Worm (Caenorhabditis elegans) whole organism, L2 larva: Measurements from ENCODE around the gene srh-34.

ENCODE experiments used
- C34F6.9 ChIP-seq: fragments of 150-350 bp; optimal IDR thresholded peaks from 2 replicates; lab custom pipeline; 2014; ENCODE audit warnings: missing biosample characterization, missing genetic modification characterization
- F13H6.1 ChIP-seq: sonication (generic microtip); optimal IDR thresholded peaks from 2 replicates; lab custom pipeline; 2016; ENCODE audit warnings: missing genetic modification characterization, missing compliant biosample characterization
- R02D3.7 ChIP-seq: fragments of 150-350 bp; optimal IDR thresholded peaks from 2 replicates; lab custom pipeline; 2014; ENCODE audit warnings: missing biosample characterization, missing genetic modification characterization
- Y55F3AM.14 ChIP-seq: fragments of 200-800 bp; sonication (Bioruptor generic); optimal IDR thresholded peaks from 2 replicates; lab custom pipeline; 2018; ENCODE audit warnings: mild to moderate bottlenecking, missing genetic modification characterization, missing compliant biosample characterization
- ZK546.5 ChIP-seq: sonication (generic microtip); optimal IDR thresholded peaks from 2 replicates; lab custom pipeline; 2017; ENCODE audit warnings: missing biosample characterization, missing genetic modification characterization
- alr-1 ChIP-seq: fragments of 150-350 bp; optimal IDR thresholded peaks from 2 replicates; lab custom pipeline; 2014; ENCODE audit warnings: missing biosample characterization, missing genetic modification characterization
- aly-2 ChIP-seq: fragments of 150-350 bp; optimal IDR thresholded peaks from 2 replicates; lab custom pipeline; 2014; ENCODE audit warnings: missing biosample characterization, missing genetic modification characterization
- ama-1 ChIP-seq: fragments of 150-350 bp; optimal IDR thresholded peaks from 2 replicates; lab custom pipeline; 2018; ENCODE audit warnings: inconsistent platforms
- blmp-1 ChIP-seq: sonication (generic microtip); optimal IDR thresholded peaks from 2 replicates; lab custom pipeline; 2017; ENCODE audit warnings: missing genetic modification characterization, mild to moderate bottlenecking, missing compliant biosample characterization, antibody characterized with exemption, moderate library complexity; ENCODE audit not compliant: insufficient read depth
- ceh-16 ChIP-seq: fragments of 150-350 bp; optimal IDR thresholded peaks from 2 replicates; lab custom pipeline; 2014; ENCODE audit warnings: missing biosample characterization, missing genetic modification characterization
- crh-2 ChIP-seq: sonication (generic microtip); optimal IDR thresholded peaks from 2 replicates; lab custom pipeline; 2017; ENCODE audit warnings: missing biosample characterization, missing genetic modification characterization
- dmd-4 ChIP-seq: sonication (generic microtip); optimal IDR thresholded peaks from 2 replicates; lab custom pipeline; 2017; ENCODE audit warnings: missing biosample characterization, missing genetic modification characterization
- egl-27 ChIP-seq: sonication (generic microtip); optimal IDR thresholded peaks from 3 replicates; lab custom pipeline; 2017; ENCODE audit warnings: missing biosample characterization, missing genetic modification reagents, missing genetic modification characterization
- elt-1 ChIP-seq: fragments of 150-350 bp; optimal IDR thresholded peaks from 2 replicates; lab custom pipeline; 2014; ENCODE audit warnings: missing biosample characterization, missing genetic modification characterization
- fos-1 ChIP-seq: fragments of 150-350 bp; optimal IDR thresholded peaks from 2 replicates; lab custom pipeline; 2014; ENCODE audit warnings: missing biosample characterization, missing genetic modification characterization
- gmeb-1 ChIP-seq: fragments of 150-350 bp; optimal IDR thresholded peaks from 2 replicates; lab custom pipeline; 2014; ENCODE audit warnings: missing biosample characterization, missing genetic modification characterization
- lin-13 ChIP-seq: fragments of 150-350 bp; optimal IDR thresholded peaks from 2 replicates; lab custom pipeline; 2014; ENCODE audit warnings: missing biosample characterization, missing genetic modification reagents, missing genetic modification characterization
- lin-39 ChIP-seq: fragments of 150-350 bp; optimal IDR thresholded peaks from 2 replicates; lab custom pipeline; 2014; ENCODE audit warnings: missing biosample characterization, missing genetic modification reagents, missing genetic modification characterization
- mab-5 ChIP-seq: fragments of 150-350 bp; optimal IDR thresholded peaks from 2 replicates; lab custom pipeline; 2014; ENCODE audit warnings: missing biosample characterization, missing genetic modification characterization
- mdl-1 ChIP-seq, 2 experiments: fragments of 150-350 bp in 1 of 2; sonication (generic microtip) in 1 of 2; optimal IDR thresholded peaks; 2 replicates each; lab custom pipeline; 2017; ENCODE audit warnings: missing biosample characterization in 2 of 2, missing genetic modification characterization in 2 of 2
- nhr-10 ChIP-seq: sonication (generic microtip); optimal IDR thresholded peaks from 2 replicates; lab custom pipeline; 2017; ENCODE audit warnings: missing biosample characterization, missing genetic modification characterization
- nhr-12 ChIP-seq: fragments of 150-350 bp; optimal IDR thresholded peaks from 2 replicates; lab custom pipeline; 2014; ENCODE audit warnings: missing biosample characterization, missing genetic modification characterization
- nhr-129 ChIP-seq: fragments of 150-350 bp; optimal IDR thresholded peaks from 2 replicates; lab custom pipeline; 2014; ENCODE audit warnings: missing biosample characterization, missing genetic modification characterization
- nhr-23 ChIP-seq: fragments of 150-350 bp; optimal IDR thresholded peaks from 2 replicates; lab custom pipeline; 2014; ENCODE audit warnings: missing biosample characterization, missing genetic modification reagents, missing genetic modification characterization
- nhr-25 ChIP-seq: fragments of 150-350 bp; sonication (generic microtip); optimal IDR thresholded peaks from 3 replicates; lab custom pipeline; 2014; ENCODE audit warnings: missing biosample characterization, missing genetic modification characterization
- nhr-6 ChIP-seq: fragments of 150-350 bp; optimal IDR thresholded peaks from 2 replicates; lab custom pipeline; 2014; ENCODE audit warnings: missing biosample characterization, missing genetic modification characterization
- nhr-77 ChIP-seq: fragments of 150-350 bp; optimal IDR thresholded peaks from 2 replicates; lab custom pipeline; 2014; ENCODE audit warnings: missing biosample characterization, missing genetic modification characterization
- peb-1 ChIP-seq: fragments of 150-350 bp; optimal IDR thresholded peaks from 2 replicates; lab custom pipeline; 2014; ENCODE audit warnings: missing biosample characterization, missing genetic modification characterization
- sem-4 ChIP-seq: fragments of 150-350 bp; optimal IDR thresholded peaks from 2 replicates; lab custom pipeline; 2014; ENCODE audit warnings: missing biosample characterization, missing genetic modification reagents, missing genetic modification characterization
- skn-1 ChIP-seq: sonication (generic microtip); optimal IDR thresholded peaks from 2 replicates; lab custom pipeline; 2017; ENCODE audit warnings: missing biosample characterization, missing genetic modification characterization
- sma-3 ChIP-seq: sonication (generic microtip); optimal IDR thresholded peaks from 2 replicates; lab custom pipeline; 2016; ENCODE audit warnings: missing genetic modification reagents, missing genetic modification characterization, missing compliant biosample characterization
- sma-9 ChIP-seq, 2 experiments: fragments of 150-350 bp in 1 of 2; sonication (generic microtip) in 1 of 2; optimal IDR thresholded peaks; 2 replicates each; lab custom pipeline; 2014 to 2016; ENCODE audit warnings: missing genetic modification characterization in 2 of 2, mild to moderate bottlenecking in 1 of 2, missing biosample characterization in 1 of 2, missing compliant biosample characterization in 1 of 2, missing genetic modification reagents in 1 of 2, moderate library complexity in 1 of 2
- unc-39 ChIP-seq: fragments of 150-350 bp; optimal IDR thresholded peaks from 2 replicates; lab custom pipeline; 2014; ENCODE audit warnings: missing biosample characterization, missing genetic modification characterization
- unc-55 ChIP-seq: fragments of 150-350 bp; sonication (generic microtip); optimal IDR thresholded peaks from 3 replicates; lab custom pipeline; 2014; ENCODE audit warnings: missing biosample characterization, missing genetic modification reagents, missing genetic modification characterization
- zag-1 ChIP-seq: fragments of 150-350 bp; optimal IDR thresholded peaks from 2 replicates; lab custom pipeline; 2014; ENCODE audit warnings: missing biosample characterization, missing genetic modification characterization
- ztf-1 ChIP-seq: fragments of 200-800 bp; sonication (Bioruptor generic); conservative IDR thresholded peaks from 2 replicates; pipeline ENCODE4 v1.3.6; 2022; ENCODE audit warnings: missing genetic modification characterization, missing compliant biosample characterization
- ztf-11 ChIP-seq: sonication (generic microtip); optimal IDR thresholded peaks from 2 replicates; lab custom pipeline; 2017; ENCODE audit warnings: missing biosample characterization, missing genetic modification characterization
- ztf-4 ChIP-seq: fragments of 150-350 bp; optimal IDR thresholded peaks from 2 replicates; lab custom pipeline; 2014; ENCODE audit warnings: missing biosample characterization, missing genetic modification characterization

The srh-34 gene

ce11 chrV:446574-446973 lies at the start of gene srh-34:
Gene srh-34 (minus strand): TSS chrV:446674.
- TF ChIP-seq mab-5 (no peak), nhr-6 (no peak), crh-2 (no peak), blmp-1 (tag; lab: Kevin White, UChicago) (no peak), nhr-25 (tag; lab: Kevin White, UChicago) (no peak), gmeb-1 (tag; lab: Kevin White, UChicago) (no peak), alr-1 (tag; lab: Kevin White, UChicago) (no peak), egl-27 (tag; lab: Kevin White, UChicago) (no peak), ztf-4 (tag; lab: Kevin White, UChicago) (no peak), Y55F3AM.14 (no peak), elt-1 (tag; lab: Kevin White, UChicago) (no peak), zag-1 (tag; lab: Kevin White, UChicago) (no peak), ZK546.5 (tag; lab: Kevin White, UChicago) (no peak), nhr-23 (tag; lab: Kevin White, UChicago) (no peak), mdl-1 (tag; optimal IDR thresholded peaks at IDR 0.05; lab: Kevin White, UChicago) (no peak), skn-1 (no peak), aly-2 (tag; lab: Kevin White, UChicago) (no peak), ztf-1 (no peak), ama-1 (lab: Kevin White, UChicago) (no peak)

DNA sequence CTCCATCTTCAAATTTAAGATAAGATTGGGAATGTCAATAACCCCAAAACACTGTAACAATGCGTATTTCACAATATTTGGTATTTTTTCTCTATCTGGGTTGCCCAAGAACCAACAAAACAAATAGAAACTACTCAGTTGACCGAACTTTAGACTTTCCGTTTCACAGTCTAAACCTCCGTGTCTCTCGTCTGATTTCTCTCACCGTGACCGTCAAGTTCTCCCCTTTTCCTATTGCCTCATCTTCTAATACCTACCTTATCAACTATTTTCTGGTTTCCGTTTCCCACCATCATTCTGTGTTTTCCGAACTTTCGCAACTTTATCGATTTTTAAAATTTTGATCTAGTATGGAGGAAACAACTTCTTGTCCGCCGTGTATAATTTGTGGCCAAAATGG lies 47.8 kb upstream of the srh-34 start, which contains the start of gene nhr-131:
Gene nhr-131, plus strand, starts transcription at position 87 of the 400 bp plus-strand sequence.
- no peak for TF ChIP-seq nhr-10 (tag; lab: Kevin White, UChicago)
- peak; percentile 27 for TF ChIP-seq crh-2
- TF ChIP-seq blmp-1 (tag; lab: Kevin White, UChicago): no peak
- no peak for TF ChIP-seq lin-13
- no peak for TF ChIP-seq unc-55
- TF ChIP-seq sma-9 (GFP tag; optimal IDR thresholded peaks at IDR 0.05; lab: Kevin White, UChicago): peak; percentile 73
- TF ChIP-seq sma-9 (tag; optimal IDR thresholded peaks at IDR 0.05; lab: Kevin White, UChicago): no peak
- TF ChIP-seq mab-5: no peak
- no peak for TF ChIP-seq ztf-11 (tag; lab: Kevin White, UChicago)
- TF ChIP-seq lin-39: no peak
- peak; percentile 20 for TF ChIP-seq gmeb-1 (tag; lab: Kevin White, UChicago)
- no peak for TF ChIP-seq mdl-1 (tag; optimal IDR thresholded peaks at IDR 0.05; lab: Kevin White, UChicago)
- peak; percentile 72 for TF ChIP-seq fos-1 (tag; lab: Kevin White, UChicago)
- TF ChIP-seq nhr-129 (tag; lab: Kevin White, UChicago): peak; percentile 48
- TF ChIP-seq elt-1 (tag; lab: Kevin White, UChicago): no peak
- no peak for TF ChIP-seq aly-2 (tag; lab: Kevin White, UChicago)
- TF ChIP-seq unc-39 (tag; lab: Kevin White, UChicago): no peak
- no peak for TF ChIP-seq egl-27 (tag; lab: Kevin White, UChicago)
- TF ChIP-seq Y55F3AM.14: no peak
- TF ChIP-seq ama-1 (lab: Kevin White, UChicago): no peak
- no peak for TF ChIP-seq nhr-77 (tag; lab: Kevin White, UChicago)
- no peak for TF ChIP-seq R02D3.7
- TF ChIP-seq ztf-4 (tag; lab: Kevin White, UChicago): no peak
- TF ChIP-seq peb-1 (tag; lab: Kevin White, UChicago): no peak

ce11 chrV:491432-491831 lies 45.0 kb upstream of the srh-34 start, which contains the start of gene str-196:
Gene str-196 (plus strand): TSS chrV:491732.
- TF ChIP-seq dmd-4 (tag; lab: Kevin White, UChicago) (no peak), nhr-25 (tag; lab: Kevin White, UChicago) (no peak), ZK546.5 (tag; lab: Kevin White, UChicago) (no peak)
- TF ChIP-seq, all 48 proteins: peak for 0

ce11 chrV:489320-489719 lies 42.8 kb upstream of the srh-34 start, which contains the start of gene nhr-106:
Gene nhr-106 (plus strand): TSS chrV:489620.
- TF ChIP-seq nhr-12 (no peak), mdl-1 (tag; optimal IDR thresholded peaks at IDR 0.05; lab: Kevin White, UChicago) (no peak), fos-1 (tag; lab: Kevin White, UChicago) (peak; percentile 41)
- TF ChIP-seq, all 48 proteins: peak for 1

DNA sequence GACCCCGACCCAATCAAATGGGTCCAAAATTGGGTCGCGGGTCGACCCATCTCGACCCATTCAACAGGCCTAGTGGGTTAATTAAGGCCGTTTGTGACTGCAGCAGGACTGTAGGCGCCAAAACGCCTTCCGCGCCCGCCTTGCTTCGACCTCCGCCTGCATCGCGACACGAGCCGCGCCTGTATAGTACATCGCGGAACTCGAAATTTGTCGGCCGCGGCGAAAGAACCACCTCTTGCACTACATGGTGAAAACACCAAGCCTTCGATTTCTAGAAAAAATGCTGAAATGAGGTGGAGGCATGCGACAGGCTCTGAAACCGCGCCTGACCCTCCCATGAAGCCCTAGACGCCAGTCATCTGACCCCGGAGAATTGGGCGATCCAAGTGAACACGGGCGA lies 41.5 kb upstream of the srh-34 start:
- TF ChIP-seq sma-3: no peak
- no peak for TF ChIP-seq unc-39 (tag; lab: Kevin White, UChicago)
- TF ChIP-seq alr-1 (tag; lab: Kevin White, UChicago): no peak
- no peak for TF ChIP-seq R02D3.7
- TF ChIP-seq elt-1 (tag; lab: Kevin White, UChicago): no peak
- TF ChIP-seq nhr-12: no peak
- no peak for TF ChIP-seq peb-1 (tag; lab: Kevin White, UChicago)
- no peak for TF ChIP-seq sem-4 (tag; lab: Kevin White, UChicago)
- TF ChIP-seq nhr-77 (tag; lab: Kevin White, UChicago): no peak
- TF ChIP-seq aly-2 (tag; lab: Kevin White, UChicago): no peak
- TF ChIP-seq ama-1 (lab: Kevin White, UChicago): no peak
- TF ChIP-seq ceh-16: no peak
- TF ChIP-seq C34F6.9: no peak
- TF ChIP-seq F13H6.1 (tag; lab: Kevin White, UChicago): no peak
- no peak for TF ChIP-seq lin-39
